Fruit fly (Drosophila melanogaster) whole organism, adult: ENCODE results near the gene Rnp4F.

Experiments used
- CG11617 ChIP-seq: fragments of 200-800 bp; sonication (Bioruptor generic); optimal IDR thresholded peaks from 2 replicates; lab custom pipeline; 2017; ENCODE audit warnings: mild to moderate bottlenecking, missing biosample characterization, missing genetic modification reagents, missing genetic modification characterization
- CG5204 ChIP-seq: fragments of 200-800 bp; sonication (Bioruptor generic); optimal IDR thresholded peaks from 2 replicates; lab custom pipeline; 2016; ENCODE audit warnings: missing biosample characterization, missing genetic modification characterization
- Mnt ChIP-seq: fragments of 200-800 bp; sonication (Bioruptor generic); optimal IDR thresholded peaks from 2 replicates; lab custom pipeline; 2016; ENCODE audit warnings: missing biosample characterization, mild to moderate bottlenecking, missing genetic modification characterization
- bab1 ChIP-seq: fragments of 200-800 bp; sonication (Bioruptor generic); optimal IDR thresholded peaks from 3 replicates; lab custom pipeline; 2019; ENCODE audit warnings: missing biosample characterization, mild to moderate bottlenecking, missing genetic modification characterization, moderate library complexity
- ovo ChIP-seq: fragments of 200-800 bp; sonication (Bioruptor generic); optimal IDR thresholded peaks from 2 replicates; lab custom pipeline; 2016; ENCODE audit warnings: missing biosample characterization, missing genetic modification characterization

DNA sequence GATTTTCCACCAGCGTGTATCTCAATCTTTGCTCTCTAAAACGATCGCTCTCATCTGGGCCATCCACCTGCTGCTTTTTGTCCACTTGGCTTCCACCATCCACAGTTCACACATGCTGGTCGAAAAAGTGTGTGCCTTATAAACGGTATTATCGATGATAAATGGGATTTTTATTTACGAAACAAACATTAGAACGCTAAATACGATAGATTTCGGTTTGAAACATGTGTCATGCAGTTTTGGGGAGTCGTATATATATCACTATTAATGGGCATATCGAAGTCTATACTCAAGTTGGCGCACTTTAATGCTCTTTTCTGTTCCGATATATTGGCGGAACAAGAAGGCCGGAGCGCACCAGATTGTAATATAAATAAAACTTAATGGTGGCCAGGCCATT lies 34.5 kb upstream of the Rnp4F start:
- no peak for TF ChIP-seq bab1 (GFP tag; lab: Kevin White, UChicago)
- no peak for TF ChIP-seq CG5204 (GFP tag; lab: Kevin White, UChicago)
- TF ChIP-seq ovo (GFP tag; lab: Kevin White, UChicago): no peak
- TF ChIP-seq CG11617: no peak
- TF ChIP-seq Mnt: no peak
